Worm (Caenorhabditis elegans): ENCODE results near the gene ZK697.14.

DNA sequence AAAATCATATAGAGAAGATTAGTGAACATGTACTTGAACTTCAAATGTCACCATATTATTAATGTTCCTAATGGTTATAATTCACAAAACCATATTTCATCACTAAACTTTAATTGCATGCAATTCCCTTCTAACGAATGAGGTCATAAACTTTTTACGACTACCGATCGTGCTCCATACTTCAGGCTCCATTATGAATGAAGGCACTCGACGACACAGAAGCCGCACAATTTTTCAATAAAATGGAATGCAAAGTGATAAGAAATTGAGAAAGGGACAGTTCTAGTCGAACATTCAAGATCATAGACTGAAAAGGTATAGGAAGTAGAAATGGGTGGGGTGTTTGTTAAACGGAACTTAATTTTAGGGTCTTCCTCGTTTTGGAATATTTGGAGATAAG is 610 bp upstream of the ZK697.14 start:
- TF ChIP-seq tbx-11 (GFP tag; IDR thresholded peaks at IDR 0.05): no peak
- TF ChIP-seq F13C5.2 (tag; optimal IDR thresholded peaks at IDR 0.05): no peak
- TF ChIP-seq aly-1 (tag; optimal IDR thresholded peaks at IDR 0.05): no peak
- no peak for TF ChIP-seq ama-1 (optimal IDR thresholded peaks at IDR 0.05)
- TF ChIP-seq ets-7 (tag; optimal IDR thresholded peaks at IDR 0.05): no peak
- TF ChIP-seq tra-4 (tag; optimal IDR thresholded peaks at IDR 0.05): no peak
- TF ChIP-seq ceh-36 (tag; optimal IDR thresholded peaks at IDR 0.05): no peak
- TF ChIP-seq hmg-4 (GFP tag; optimal IDR thresholded peaks at IDR 0.05): no peak
- TF ChIP-seq scrt-1 (GFP tag; IDR thresholded peaks at IDR 0.05): no peak
- no peak for TF ChIP-seq sea-1 (GFP tag; conservative IDR thresholded peaks at IDR 0.05)
- TF ChIP-seq B0310.2 (tag; optimal IDR thresholded peaks at IDR 0.05): no peak

Data from whole organism, early embryonic.